Fruit fly (Drosophila melanogaster) whole organism, adult: Measurements from ENCODE around the gene Tdg.

Source experiments
- CG11617 ChIP-seq: fragments of 200-800 bp; sonication (Bioruptor generic); optimal IDR thresholded peaks from 2 replicates; lab custom pipeline; 2017; ENCODE audit warnings: mild to moderate bottlenecking, missing biosample characterization, missing genetic modification reagents, missing genetic modification characterization
- CG12768 ChIP-seq: fragments of 200-800 bp; sonication (Bioruptor generic); optimal IDR thresholded peaks from 2 replicates; lab custom pipeline; 2017; ENCODE audit warnings: missing biosample characterization, missing genetic modification characterization, mild to moderate bottlenecking, moderate library complexity, missing genetic modification reagents
- CG14711 ChIP-seq: fragments of 200-800 bp; sonication (Bioruptor generic); optimal IDR thresholded peaks from 2 replicates; lab custom pipeline; 2018; ENCODE audit warnings: missing biosample characterization, mild to moderate bottlenecking, missing genetic modification characterization, moderate library complexity
- CG1620 ChIP-seq: fragments of 200-800 bp; sonication (Bioruptor generic); optimal IDR thresholded peaks from 2 replicates; lab custom pipeline; 2016; ENCODE audit warnings: missing biosample characterization, missing genetic modification characterization
- CG33017 ChIP-seq: fragments of 200-800 bp; sonication (Bioruptor generic); optimal IDR thresholded peaks from 2 replicates; lab custom pipeline; 2018; ENCODE audit warnings: missing biosample characterization, mild to moderate bottlenecking, missing genetic modification characterization, moderate library complexity
- CG5204 ChIP-seq: fragments of 200-800 bp; sonication (Bioruptor generic); optimal IDR thresholded peaks from 2 replicates; lab custom pipeline; 2016; ENCODE audit warnings: missing biosample characterization, missing genetic modification characterization
- CG7045 ChIP-seq: fragments of 200-800 bp; sonication (Bioruptor generic); optimal IDR thresholded peaks from 2 replicates; lab custom pipeline; 2017; ENCODE audit warnings: missing biosample characterization, mild to moderate bottlenecking, missing genetic modification characterization
- CG7101 ChIP-seq: fragments of 200-800 bp; sonication (Bioruptor generic); optimal IDR thresholded peaks from 2 replicates; lab custom pipeline; 2018; ENCODE audit warnings: missing biosample characterization, mild to moderate bottlenecking, missing genetic modification characterization, moderate library complexity
- Clk ChIP-seq: fragments of 200-800 bp; sonication (Bioruptor generic); optimal IDR thresholded peaks from 2 replicates; lab custom pipeline; 2017; ENCODE audit warnings: missing biosample characterization, missing genetic modification characterization
- Crg-1 ChIP-seq: fragments of 200-800 bp; sonication (Bioruptor generic); optimal IDR thresholded peaks from 2 replicates; lab custom pipeline; 2016; ENCODE audit warnings: missing biosample characterization, missing genetic modification characterization
- Hr96 ChIP-seq: fragments of 200-800 bp; sonication (Bioruptor generic); optimal IDR thresholded peaks from 2 replicates; lab custom pipeline; 2016; ENCODE audit warnings: missing biosample characterization, missing genetic modification characterization
- Mnt ChIP-seq: fragments of 200-800 bp; sonication (Bioruptor generic); optimal IDR thresholded peaks from 2 replicates; lab custom pipeline; 2016; ENCODE audit warnings: missing biosample characterization, mild to moderate bottlenecking, missing genetic modification characterization
- bab1 ChIP-seq: fragments of 200-800 bp; sonication (Bioruptor generic); optimal IDR thresholded peaks from 3 replicates; lab custom pipeline; 2019; ENCODE audit warnings: missing biosample characterization, mild to moderate bottlenecking, missing genetic modification characterization, moderate library complexity
- cic ChIP-seq: fragments of 200-800 bp; sonication (Bioruptor generic); optimal IDR thresholded peaks from 2 replicates; lab custom pipeline; 2017; ENCODE audit warnings: missing biosample characterization, mild to moderate bottlenecking, missing genetic modification characterization, moderate library complexity
- cnc ChIP-seq, 2 experiments: fragments of >200 bp; optimal IDR thresholded peaks; 2 replicates each; lab custom pipeline; 2017
- kay ChIP-seq: fragments of 200-800 bp; sonication (Bioruptor generic); peaks from one replicate; lab custom pipeline; 2016; ENCODE audit warnings: missing biosample characterization, missing genetic modification characterization, borderline replicate concordance
- ovo ChIP-seq: fragments of 200-800 bp; sonication (Bioruptor generic); optimal IDR thresholded peaks from 2 replicates; lab custom pipeline; 2016; ENCODE audit warnings: missing biosample characterization, missing genetic modification characterization
- pad ChIP-seq: fragments of 200-800 bp; sonication (Bioruptor generic); optimal IDR thresholded peaks from 3 replicates; lab custom pipeline; 2017; ENCODE audit warnings: missing biosample characterization, missing genetic modification characterization, mild to moderate bottlenecking, moderate library complexity, missing genetic modification reagents
- tj ChIP-seq: fragments of 200-800 bp; sonication (Bioruptor generic); optimal IDR thresholded peaks from 3 replicates; lab custom pipeline; 2017; ENCODE audit warnings: missing biosample characterization, mild to moderate bottlenecking, missing genetic modification characterization, moderate library complexity
- toe ChIP-seq: fragments of 200-800 bp; sonication (Bioruptor generic); optimal IDR thresholded peaks from 2 replicates; lab custom pipeline; 2016; ENCODE audit warnings: missing biosample characterization, missing genetic modification characterization

The Tdg gene

DNA sequence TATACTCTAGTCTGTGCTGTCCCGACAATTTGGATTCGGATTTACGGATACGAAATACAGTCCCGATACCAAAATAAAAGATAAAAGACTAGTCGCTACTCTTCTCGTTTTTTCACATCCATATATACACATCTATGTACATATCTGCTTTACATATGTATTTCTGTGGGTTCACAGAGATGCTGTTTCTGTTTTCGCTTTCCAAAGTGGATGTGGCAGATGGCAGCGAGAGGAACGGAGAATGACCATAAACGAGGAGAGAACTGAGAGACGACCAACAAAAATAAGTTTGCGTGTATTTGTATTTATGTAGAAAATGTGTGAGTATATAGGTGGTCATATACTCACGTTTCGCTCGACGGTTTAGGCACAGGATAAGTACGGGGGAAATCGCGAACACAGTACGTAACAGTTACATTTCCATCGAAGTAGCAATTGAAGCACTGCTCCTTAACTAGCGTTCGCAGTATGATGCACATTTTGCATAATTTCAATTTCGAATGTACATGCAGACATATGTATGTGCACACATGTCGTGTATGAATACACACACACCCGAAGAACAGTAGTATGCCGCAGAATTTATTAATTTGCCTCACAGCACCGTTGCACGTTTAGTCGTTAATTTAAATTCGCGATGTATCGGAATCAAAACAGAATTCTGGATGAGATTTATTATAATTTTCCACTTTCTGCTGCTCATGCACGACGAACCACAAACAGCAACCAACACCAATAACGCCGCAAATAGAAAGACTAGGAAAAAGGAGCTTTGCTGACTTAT lies at the start of gene Tdg:
Gene Tdg, minus strand, starts transcription at position 760 of the 784 bp plus-strand sequence.
- TF ChIP-seq toe (GFP tag; lab: Kevin White, UChicago): no peak
- TF ChIP-seq CG11617: peak; percentile 57
- TF ChIP-seq tj (GFP tag; lab: Kevin White, UChicago): peak; percentile 82
- no peak for TF ChIP-seq CG7045
- TF ChIP-seq CG5204 (GFP tag; lab: Kevin White, UChicago): no peak
- no peak for TF ChIP-seq pad (GFP tag; lab: Kevin White, UChicago)
- TF ChIP-seq CG1620 (GFP tag; lab: Kevin White, UChicago): no peak
- TF ChIP-seq Mnt (GFP tag; lab: Kevin White, UChicago): peak; percentile 16
- TF ChIP-seq cic: no peak
- peak; percentile 98 for TF ChIP-seq kay
- TF ChIP-seq CG7101 (tag; lab: Kevin White, UChicago): peak; percentile 46
- TF ChIP-seq CG33017: no peak

DNA sequence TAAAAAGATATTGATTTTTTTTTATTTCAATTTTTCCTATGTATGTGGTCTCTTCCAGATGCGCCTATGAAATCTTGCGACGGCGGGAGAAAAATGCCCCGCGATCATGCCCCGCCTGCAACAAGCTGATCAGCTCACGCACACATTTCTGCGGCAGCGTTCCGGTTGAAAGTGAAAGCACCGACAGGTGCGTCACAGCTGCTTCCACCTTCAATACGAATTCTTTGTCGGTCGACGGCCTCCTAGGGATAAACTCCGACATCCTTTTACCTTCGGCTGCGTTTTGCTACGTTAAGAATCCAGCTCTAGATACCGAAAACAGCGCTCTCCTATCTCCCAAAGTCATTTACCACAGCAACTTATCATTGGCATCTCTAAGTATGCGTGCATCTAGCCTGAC lies 30.9 kb upstream of the Tdg start:
- TF ChIP-seq cic: no peak
- TF ChIP-seq toe (GFP tag; lab: Kevin White, UChicago): no peak
- TF ChIP-seq CG7045: no peak
- no peak for TF ChIP-seq cnc (optimal IDR thresholded peaks at IDR 0.05; lab: Kevin White, UChicago)
- TF ChIP-seq CG1620 (GFP tag; lab: Kevin White, UChicago): no peak
- TF ChIP-seq CG7101 (tag; lab: Kevin White, UChicago): no peak
- TF ChIP-seq CG12768 (GFP tag; lab: Kevin White, UChicago): no peak
- TF ChIP-seq CG14711: no peak
- TF ChIP-seq ovo (GFP tag; lab: Kevin White, UChicago): no peak
- TF ChIP-seq bab1 (GFP tag; lab: Kevin White, UChicago): no peak

DNA sequence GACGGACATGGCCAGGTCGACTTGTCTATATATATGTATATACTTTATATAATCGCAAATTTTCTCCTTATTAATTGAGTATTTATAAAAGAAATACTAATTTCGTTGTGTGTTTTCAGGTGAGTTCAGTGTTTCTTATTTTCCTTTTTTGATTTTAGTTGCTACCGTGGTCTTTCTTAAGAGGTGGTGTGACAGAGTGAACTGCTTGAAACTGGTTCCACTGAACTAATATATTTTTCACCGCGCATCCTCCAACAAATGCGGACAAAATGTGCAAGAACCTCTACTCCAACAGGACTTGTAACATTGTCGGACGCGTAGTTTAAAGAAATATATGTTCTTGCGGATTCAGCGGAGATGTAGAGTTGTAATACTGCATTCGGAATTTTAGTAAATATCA lies 25.2 kb upstream of the Tdg start, which contains the start of gene CG1909:
Gene CG1909, plus strand, starts transcription at position 273 of the 400 bp plus-strand sequence.
- TF ChIP-seq cic (no peak), CG11617 (no peak), cnc (optimal IDR thresholded peaks at IDR 0.05; lab: Kevin White, UChicago) (no peak), tj (GFP tag; lab: Kevin White, UChicago) (no peak)

DNA sequence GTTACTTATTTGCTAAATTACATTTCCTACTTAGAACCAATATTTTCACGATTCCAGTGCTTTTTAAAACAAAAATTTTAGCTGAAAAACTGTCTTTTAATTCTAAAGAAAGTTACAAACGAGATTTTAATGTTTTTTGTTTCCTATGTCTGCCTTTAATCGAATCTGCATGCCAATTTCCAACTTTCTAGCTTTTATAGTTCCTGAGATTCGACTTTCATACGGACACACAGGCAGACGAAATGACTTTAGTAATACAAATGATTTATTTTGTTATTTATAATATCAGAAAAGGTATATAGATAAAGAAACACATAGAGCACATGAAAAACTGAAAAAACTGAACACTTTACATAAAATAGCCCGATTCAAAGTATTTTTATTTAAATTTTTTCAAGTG lies 18.8 kb upstream of the Tdg start:
- peak; percentile 91 for TF ChIP-seq kay
- no peak for TF ChIP-seq cic

DNA sequence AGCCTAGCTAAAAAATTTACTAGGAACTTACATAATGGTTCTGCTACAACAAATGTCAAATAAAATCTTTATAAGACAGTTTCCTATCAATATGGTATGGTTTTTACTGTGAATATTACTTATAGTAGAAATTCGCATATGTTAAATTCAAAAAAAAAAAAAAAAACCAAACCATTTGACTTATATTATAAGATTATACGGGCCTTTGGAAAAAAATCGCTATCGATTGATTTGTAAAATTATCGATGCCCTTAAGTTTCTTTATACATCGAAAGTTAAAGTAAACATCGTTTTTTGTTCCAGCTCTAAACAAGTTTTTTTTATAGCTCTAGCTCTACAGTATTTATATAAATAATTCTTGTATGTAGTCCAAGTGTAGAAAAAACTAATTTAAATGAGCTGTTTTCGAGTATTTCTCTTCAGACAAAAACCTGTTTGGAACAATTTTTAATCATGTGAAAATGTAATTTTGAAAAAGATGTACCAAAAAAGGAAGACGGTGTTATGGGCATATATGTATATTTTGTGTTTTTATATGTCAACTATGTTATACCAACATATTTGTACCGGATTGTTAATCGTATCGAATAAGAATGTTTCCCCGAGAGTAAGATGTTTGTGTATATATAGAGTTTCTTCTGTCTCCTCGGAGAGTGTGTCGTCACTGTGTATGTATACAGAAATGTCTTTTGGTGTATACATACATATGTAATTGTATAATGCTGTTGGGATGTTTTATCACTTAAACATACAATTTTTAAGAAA lies 14.0 kb upstream of the Tdg start, which contains the start of the genes ND-49 and Ephrin:
Gene ND-49, minus strand, starts transcription at position 51 of the 765 bp plus-strand sequence.
Gene Ephrin, plus strand, starts transcription at position 252 of the 765 bp plus-strand sequence.
- TF ChIP-seq bab1 (GFP tag; lab: Kevin White, UChicago) (peak; percentile 49), Clk (GFP tag; lab: Kevin White, UChicago) (no peak), pad (GFP tag; lab: Kevin White, UChicago) (no peak), CG7045 (no peak), kay (peak; percentile 78)

DNA sequence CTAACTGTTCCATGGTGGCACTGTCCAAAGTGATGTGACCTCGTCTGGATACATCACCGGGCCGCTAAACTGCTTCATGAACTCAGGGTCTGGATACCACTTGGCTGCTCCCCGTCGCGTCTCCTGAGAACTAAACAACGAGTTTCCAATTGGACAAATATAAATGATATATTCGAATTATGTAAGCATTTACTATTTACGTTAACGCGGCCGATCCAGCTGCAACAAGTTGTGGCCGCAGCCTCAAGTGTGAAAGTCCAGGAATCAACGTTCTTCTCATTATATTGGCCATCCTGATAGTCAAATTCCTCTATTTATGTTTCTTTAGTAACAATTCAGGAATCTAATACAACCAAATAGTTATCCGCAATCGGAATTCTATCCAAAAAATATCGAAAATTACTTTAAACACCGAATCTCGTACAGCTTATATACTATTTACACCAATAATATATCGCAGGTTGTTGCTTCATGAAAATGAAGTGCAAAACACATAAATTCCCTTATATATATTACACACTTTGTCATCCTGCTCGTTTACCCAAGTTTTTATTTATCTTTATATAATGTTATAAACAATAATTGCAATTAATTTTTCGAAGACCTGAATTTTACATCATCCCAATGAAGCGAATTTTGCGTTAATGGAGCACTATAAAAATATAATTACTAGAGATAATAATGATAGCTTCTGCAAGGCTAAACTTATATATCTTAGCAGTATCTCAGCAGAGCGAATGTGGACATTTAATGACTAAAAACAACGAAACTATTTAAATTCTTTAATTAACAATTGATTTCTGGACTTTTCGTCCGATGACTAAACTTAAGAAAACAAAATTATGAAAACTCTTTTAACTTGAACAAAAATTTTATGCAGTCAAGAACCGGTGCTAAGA lies 13.0 kb upstream of the Tdg start:
- TF ChIP-seq CG5204 (GFP tag; lab: Kevin White, UChicago): no peak
- no peak for TF ChIP-seq pad (GFP tag; lab: Kevin White, UChicago)
- no peak for TF ChIP-seq Hr96
- no peak for TF ChIP-seq CG33017
- no peak for TF ChIP-seq Crg-1
- no peak for TF ChIP-seq cic
- TF ChIP-seq CG12768 (GFP tag; lab: Kevin White, UChicago): no peak
- no peak for TF ChIP-seq cnc (optimal IDR thresholded peaks at IDR 0.05; lab: Kevin White, UChicago)
- TF ChIP-seq CG7045: no peak
- no peak for TF ChIP-seq toe (GFP tag; lab: Kevin White, UChicago)
- TF ChIP-seq kay: no peak
- TF ChIP-seq bab1 (GFP tag; lab: Kevin White, UChicago): no peak
- TF ChIP-seq CG7101 (tag; lab: Kevin White, UChicago): no peak

DNA sequence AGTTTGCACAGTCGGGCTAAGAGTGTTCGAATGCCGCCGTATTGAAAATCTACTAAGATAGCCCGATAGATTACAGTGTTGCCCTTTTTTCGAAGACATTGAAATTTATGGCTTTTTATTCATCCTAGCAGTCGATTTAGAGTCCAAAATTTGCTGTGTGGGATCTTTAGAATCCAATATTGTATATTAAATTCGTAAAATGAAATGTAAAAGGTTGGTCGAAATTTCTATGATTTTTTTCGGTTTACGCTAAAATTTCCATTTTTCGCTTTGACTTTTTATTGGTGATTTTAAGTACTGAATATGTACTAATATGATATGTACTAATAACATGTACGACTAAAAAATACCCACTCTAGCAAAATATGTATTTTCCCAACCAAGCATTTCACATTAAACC lies 9.6 kb upstream of the Tdg start:
- TF ChIP-seq cnc (optimal IDR thresholded peaks at IDR 0.05; lab: Kevin White, UChicago): no peak
- no peak for TF ChIP-seq Crg-1
- no peak for TF ChIP-seq CG33017
- peak; percentile 91 for TF ChIP-seq kay
